Worm (Caenorhabditis elegans): ENCODE data around the gene F39F10.5.
A peak's percentile ranks its signal among the peaks of the same experiment; 100 is the strongest.

Gene F39F10.5

DNA sequence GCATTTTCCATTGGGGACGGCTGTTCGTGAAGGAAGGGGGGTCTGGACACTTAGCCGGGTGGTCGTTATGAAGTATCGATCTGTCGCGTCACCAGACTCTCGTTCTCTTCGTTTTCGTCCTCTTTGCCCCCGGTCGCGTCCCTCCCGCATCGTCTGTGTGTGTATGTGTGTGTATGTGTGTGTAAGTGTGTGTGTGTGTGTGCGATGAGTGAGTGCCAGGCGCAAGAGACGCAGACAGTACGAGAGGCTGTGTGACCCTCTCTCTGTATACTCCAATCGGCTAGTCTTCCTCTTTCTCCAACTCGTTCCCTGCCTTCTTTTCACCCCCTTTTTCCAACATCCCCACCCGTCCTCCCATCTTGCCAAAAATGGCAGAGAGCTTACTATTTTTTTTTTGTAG is 47.8 kb upstream of the F39F10.5 start (continued):
- TF ChIP-seq ztf-22 (GFP tag; optimal IDR thresholded peaks at IDR 0.05) (peak; percentile 1), efl-1 (GFP tag; optimal IDR thresholded peaks at IDR 0.05) (no peak), ccch-3 (GFP tag; optimal IDR thresholded peaks at IDR 0.05) (no peak)

DNA sequence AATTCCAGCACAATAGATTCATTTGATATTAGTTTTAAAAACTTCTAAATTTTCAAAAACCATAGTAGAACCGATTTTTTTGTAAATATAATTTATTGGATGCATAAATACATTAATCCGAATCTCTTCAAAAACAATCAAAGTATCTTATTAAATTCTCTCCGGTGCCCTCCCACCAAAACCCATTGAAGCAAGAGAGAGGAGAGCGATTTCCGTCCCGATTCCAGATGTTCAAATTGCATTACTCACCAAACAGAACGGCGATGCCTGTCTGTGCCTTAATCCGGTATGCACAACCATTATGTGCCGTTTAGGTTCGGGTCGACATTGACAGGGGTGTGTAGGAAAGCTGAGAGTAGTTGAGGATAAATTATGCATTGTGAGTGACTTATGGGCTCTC is 46.8 kb upstream of the F39F10.5 start:
- no peak for TF ChIP-seq ztf-22 (GFP tag; optimal IDR thresholded peaks at IDR 0.05)
- TF ChIP-seq lin-54 (GFP tag; optimal IDR thresholded peaks at IDR 0.05): no peak
- TF ChIP-seq gei-17 (GFP tag; optimal IDR thresholded peaks at IDR 0.05): no peak
- no peak for TF ChIP-seq C06A6.2 (GFP tag; conservative IDR thresholded peaks at IDR 0.05)
- no peak for TF ChIP-seq xnd-1 (tag; optimal IDR thresholded peaks at IDR 0.05)
- no peak for TF ChIP-seq Y56A3A.18 (GFP tag; IDR thresholded peaks at IDR 0.05)
- no peak for TF ChIP-seq mel-28 (tag; optimal IDR thresholded peaks at IDR 0.05; ENCODE audit: borderline replicate concordance)
- TF ChIP-seq hsf-1 (GFP tag; IDR thresholded peaks at IDR 0.05): no peak
- no peak for TF ChIP-seq Y53F4B.3 (GFP tag; IDR thresholded peaks at IDR 0.05)
- TF ChIP-seq snpc-3.4 (tag; optimal IDR thresholded peaks at IDR 0.05): no peak
- TF ChIP-seq lag-1 (GFP tag; IDR thresholded peaks at IDR 0.05): no peak
- no peak for TF ChIP-seq nhr-120 (GFP tag; IDR thresholded peaks at IDR 0.05)
- no peak for TF ChIP-seq Y79H2A.3 (GFP tag; conservative IDR thresholded peaks at IDR 0.05)
- no peak for TF ChIP-seq ztf-26 (tag; optimal IDR thresholded peaks at IDR 0.05)
- no peak for TF ChIP-seq F52B5.7 (tag; optimal IDR thresholded peaks at IDR 0.05)
- TF ChIP-seq ztf-25 (GFP tag; IDR thresholded peaks at IDR 0.05): no peak
- TF ChIP-seq ekl-4 (GFP tag; IDR thresholded peaks at IDR 0.05): no peak
- TF ChIP-seq madf-3 (GFP tag; IDR thresholded peaks at IDR 0.05): no peak

DNA sequence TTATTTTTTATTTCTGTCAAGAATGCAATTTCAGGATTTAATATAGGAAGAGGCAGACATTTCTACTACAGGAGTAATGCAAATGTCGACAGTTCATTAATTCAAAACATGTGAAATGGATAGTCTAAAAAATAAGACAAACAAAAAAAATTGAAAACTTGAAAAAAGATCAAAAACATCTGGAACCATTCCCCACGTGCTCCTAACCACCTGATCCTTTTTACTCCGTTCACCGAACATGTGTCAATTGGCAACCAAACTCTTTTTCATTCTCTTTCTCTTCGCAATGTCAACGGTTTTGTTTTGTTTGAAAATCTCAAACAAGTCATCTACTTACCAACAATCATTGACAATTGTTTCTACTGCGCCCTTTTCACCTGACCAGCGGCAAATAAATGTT is 44.4 kb upstream of the F39F10.5 start:
- no peak for TF ChIP-seq nhr-80 (tag; optimal IDR thresholded peaks at IDR 0.05)
- TF ChIP-seq ceh-91 (GFP tag; IDR thresholded peaks at IDR 0.05): no peak
- no peak for TF ChIP-seq ztf-6 (GFP tag; IDR thresholded peaks at IDR 0.05)
- TF ChIP-seq akir-1 (GFP tag; optimal IDR thresholded peaks at IDR 0.05): no peak
- TF ChIP-seq B0019.2 (GFP tag; conservative IDR thresholded peaks at IDR 0.05): no peak
- TF ChIP-seq F57A8.1 (GFP tag; optimal IDR thresholded peaks at IDR 0.05): no peak
- no peak for TF ChIP-seq dpl-1 (GFP tag; optimal IDR thresholded peaks at IDR 0.05)
- no peak for TF ChIP-seq sdz-38 (tag; optimal IDR thresholded peaks at IDR 0.05)
- no peak for TF ChIP-seq Y53F4B.3 (GFP tag; IDR thresholded peaks at IDR 0.05)
- no peak for TF ChIP-seq rec-8 (tag; optimal IDR thresholded peaks at IDR 0.05)
- no peak for TF ChIP-seq madf-8 (GFP tag; conservative IDR thresholded peaks at IDR 0.05)
- no peak for TF ChIP-seq ztf-25 (GFP tag; IDR thresholded peaks at IDR 0.05)
- TF ChIP-seq F37B4.10 (GFP tag; IDR thresholded peaks at IDR 0.05): no peak
- TF ChIP-seq F22D6.2 (tag; optimal IDR thresholded peaks at IDR 0.05): no peak
- TF ChIP-seq nfyb-1 (GFP tag; IDR thresholded peaks at IDR 0.05): no peak

ce11 chrX:16952859-16953258 is 39.3 kb upstream of the F39F10.5 start, which contains the start of gene F52G3.8:
TSS of gene F52G3.8 (minus strand) at chrX:16952959.
- no peak for TF ChIP-seq Y67H2A.10 (GFP tag; conservative IDR thresholded peaks at IDR 0.05)
- no peak for TF ChIP-seq nfya-2 (GFP tag; IDR thresholded peaks at IDR 0.05)
- no peak for TF ChIP-seq mes-4 (tag; optimal IDR thresholded peaks at IDR 0.05)
- no peak for TF ChIP-seq C17E4.6 (GFP tag; IDR thresholded peaks at IDR 0.05)
- TF ChIP-seq chd-7 (tag; optimal IDR thresholded peaks at IDR 0.05): no peak
- no peak for TF ChIP-seq F10E7.11 (tag; optimal IDR thresholded peaks at IDR 0.05)
- no peak for TF ChIP-seq Y79H2A.3 (GFP tag; conservative IDR thresholded peaks at IDR 0.05)
- no peak for TF ChIP-seq F57C9.4 (tag; optimal IDR thresholded peaks at IDR 0.05)
- TF ChIP-seq ceh-27 (GFP tag; optimal IDR thresholded peaks at IDR 0.05): no peak
- no peak for TF ChIP-seq hlh-26 (GFP tag; conservative IDR thresholded peaks at IDR 0.05)
- TF ChIP-seq zfh-2 (GFP tag; conservative IDR thresholded peaks at IDR 0.05): no peak
- no peak for TF ChIP-seq F57A8.1 (GFP tag; optimal IDR thresholded peaks at IDR 0.05)
- no peak for TF ChIP-seq ceh-79 (tag; optimal IDR thresholded peaks at IDR 0.05)
- TF ChIP-seq die-1 (tag; optimal IDR thresholded peaks at IDR 0.05): no peak
- TF ChIP-seq tbp1 (GFP tag; optimal IDR thresholded peaks at IDR 0.05): no peak
- TF ChIP-seq lin-40 (tag; optimal IDR thresholded peaks at IDR 0.05): no peak
